Fruit fly (Drosophila melanogaster): Measurements from ENCODE around the gene Deaf1.

Deaf1 gene

dm6 chr3L:19791688-19792073 lies 26.3 kb upstream of the Deaf1 start (continued):
- TF ChIP-seq Met (GFP tag; optimal IDR thresholded peaks at IDR 0.05) (no peak), CG6163 (GFP tag; IDR thresholded peaks at IDR 0.05) (peak; percentile 49; the same call in 1 of the 3 replicates), Hr4 (GFP tag; optimal IDR thresholded peaks at IDR 0.05) (no peak), CG3032 (tag; optimal IDR thresholded peaks at IDR 0.05) (no peak), Sox15 (GFP tag; optimal IDR thresholded peaks at IDR 0.05) (no peak), esn (GFP tag; optimal IDR thresholded peaks at IDR 0.05) (no peak), CG11902 (GFP tag; optimal IDR thresholded peaks at IDR 0.05) (no peak), CG6792 (GFP tag; optimal IDR thresholded peaks at IDR 0.05) (no peak), pdm3 (GFP tag; optimal IDR thresholded peaks at IDR 0.05) (no peak), Smox (GFP tag; optimal IDR thresholded peaks at IDR 0.05) (no peak), CG9139 (GFP tag; optimal IDR thresholded peaks at IDR 0.05) (no peak), CG34406 (GFP tag; optimal IDR thresholded peaks at IDR 0.05) (no peak), dsx (GFP tag; optimal IDR thresholded peaks at IDR 0.05; ENCODE audit: poor library complexity, severe bottlenecking) (peak; percentile 24), dac (GFP tag; optimal IDR thresholded peaks at IDR 0.05) (no peak), CG11762 (GFP tag; optimal IDR thresholded peaks at IDR 0.05; ENCODE audit: insufficient read depth) (no peak)

- TF ChIP-seq net (GFP tag; optimal IDR thresholded peaks at IDR 0.05) = peak; percentile 35
- TF ChIP-seq eg (GFP tag; IDR thresholded peaks at IDR 0.05) = peak; percentile 92
- peak in 1 of 2 experiments; percentile 24 for TF ChIP-seq salr (GFP tag; optimal IDR thresholded peaks at IDR 0.05)
- peak; percentile 48 for TF ChIP-seq CG32006 (GFP tag; optimal IDR thresholded peaks at IDR 0.05)
- no peak for TF ChIP-seq Hr4 (GFP tag; optimal IDR thresholded peaks at IDR 0.05)
- TF ChIP-seq spab (GFP tag; optimal IDR thresholded peaks at IDR 0.05) = peak; percentile 21
- TF ChIP-seq ss (GFP tag; optimal IDR thresholded peaks at IDR 0.05) = peak; percentile 57 to 76
- peak; percentile 51 for TF ChIP-seq Lpt (GFP tag; optimal IDR thresholded peaks at IDR 0.05)
- TF ChIP-seq CG15336 (GFP tag; IDR thresholded peaks at IDR 0.05) = peak; percentile 75
- TF ChIP-seq dac (GFP tag; optimal IDR thresholded peaks at IDR 0.05) = peak; percentile 31
- peak; percentile 44 for TF ChIP-seq Ets96B (tag; optimal IDR thresholded peaks at IDR 0.05)
- TF ChIP-seq CG9139 (GFP tag; optimal IDR thresholded peaks at IDR 0.05) = peak; percentile 1
- peak; percentile 22; the same call in 1 of the 2 replicates for TF ChIP-seq Gug (GFP tag; IDR thresholded peaks at IDR 0.05)
- no peak for TF ChIP-seq CG4318 (GFP tag; optimal IDR thresholded peaks at IDR 0.05)
- peak; percentile 81 for TF ChIP-seq CG8119 (GFP tag; IDR thresholded peaks at IDR 0.05)
- TF ChIP-seq lz (GFP tag; optimal IDR thresholded peaks at IDR 0.05) = no peak
- no peak for TF ChIP-seq Eip93F (GFP tag; optimal IDR thresholded peaks at IDR 0.05)
- no peak for TF ChIP-seq pdm3 (GFP tag; optimal IDR thresholded peaks at IDR 0.05)
- peak; percentile 80 for TF ChIP-seq CG6276 (GFP tag; optimal IDR thresholded peaks at IDR 0.05)
- peak; percentile 32 for TF ChIP-seq CG16779 (tag; optimal IDR thresholded peaks at IDR 0.05)
- no peak for TF ChIP-seq Hr38 (GFP tag; optimal IDR thresholded peaks at IDR 0.05)
- TF ChIP-seq acj6 (GFP tag; optimal IDR thresholded peaks at IDR 0.05) = no peak
- TF ChIP-seq Eip78C (GFP tag) = no peak
- no peak for TF ChIP-seq CG11902 (GFP tag; optimal IDR thresholded peaks at IDR 0.05)
- no peak for TF ChIP-seq cyc (GFP tag; optimal IDR thresholded peaks at IDR 0.05)
- TF ChIP-seq CG6808 (GFP tag; optimal IDR thresholded peaks at IDR 0.05) = peak; percentile 72
- peak; percentile 70; the same call in 2 of the 3 replicates for TF ChIP-seq CG6163 (GFP tag; IDR thresholded peaks at IDR 0.05)
Measured at dm6 chr3L:19792717-19793437, 25.1 kb upstream of the Deaf1 start.

dm6 chr3L:19793438-19793998 lies 24.5 kb upstream of the Deaf1 start, which contains the start of the genes CG42637, Gyc76C and SREBP:
Gene CG42637 (minus strand): TSS chr3L:19793569.
Gene Gyc76C (minus strand): TSS chr3L:19793569.
Gene SREBP (plus strand): TSS chr3L:19793935.
- TF ChIP-seq Lpt (GFP tag; optimal IDR thresholded peaks at IDR 0.05) = no peak
- no peak for TF ChIP-seq fd59A (GFP tag; optimal IDR thresholded peaks at IDR 0.05)
- peak; percentile 92 for TF ChIP-seq CG1621 (tag; optimal IDR thresholded peaks at IDR 0.05)
- no peak for TF ChIP-seq Sox14 (GFP tag; optimal IDR thresholded peaks at IDR 0.05)
- peak; percentile 10 for TF ChIP-seq CG3919 (GFP tag; optimal IDR thresholded peaks at IDR 0.05)
- TF ChIP-seq esn (GFP tag; optimal IDR thresholded peaks at IDR 0.05) = no peak
- peak; percentile 74 for TF ChIP-seq Eip78C (GFP tag)
- TF ChIP-seq Hr39 (GFP tag; optimal IDR thresholded peaks at IDR 0.05) = no peak
- no peak for TF ChIP-seq Sox102F (GFP tag; optimal IDR thresholded peaks at IDR 0.05)
- TF ChIP-seq Eip93F (GFP tag; optimal IDR thresholded peaks at IDR 0.05) = peak; percentile 50
- no peak for TF ChIP-seq CG11294 (GFP tag; IDR thresholded peaks at IDR 0.05)
- no peak for TF ChIP-seq CG6808 (GFP tag; optimal IDR thresholded peaks at IDR 0.05)
- peak; percentile 12 for TF ChIP-seq dsx (GFP tag; optimal IDR thresholded peaks at IDR 0.05; ENCODE audit: poor library complexity, severe bottlenecking)
- TF ChIP-seq svp (GFP tag) = no peak
- TF ChIP-seq CG8319 (GFP tag; optimal IDR thresholded peaks at IDR 0.05) = no peak
- TF ChIP-seq CG3032 (tag; optimal IDR thresholded peaks at IDR 0.05) = no peak
- TF ChIP-seq CG7368 (GFP tag; optimal IDR thresholded peaks at IDR 0.05) = no peak
- no peak for TF ChIP-seq CG32006 (GFP tag; optimal IDR thresholded peaks at IDR 0.05)
- no peak for TF ChIP-seq cyc (GFP tag; optimal IDR thresholded peaks at IDR 0.05)
- TF ChIP-seq Gug (GFP tag; IDR thresholded peaks at IDR 0.05) = no peak
- no peak for TF ChIP-seq acj6 (GFP tag; optimal IDR thresholded peaks at IDR 0.05)
- TF ChIP-seq pdm3 (GFP tag; optimal IDR thresholded peaks at IDR 0.05) = no peak

All from whole organism, prepupa.